Worm (Caenorhabditis elegans): ENCODE measurements around the gene C04F5.2.

C04F5.2 gene

DNA sequence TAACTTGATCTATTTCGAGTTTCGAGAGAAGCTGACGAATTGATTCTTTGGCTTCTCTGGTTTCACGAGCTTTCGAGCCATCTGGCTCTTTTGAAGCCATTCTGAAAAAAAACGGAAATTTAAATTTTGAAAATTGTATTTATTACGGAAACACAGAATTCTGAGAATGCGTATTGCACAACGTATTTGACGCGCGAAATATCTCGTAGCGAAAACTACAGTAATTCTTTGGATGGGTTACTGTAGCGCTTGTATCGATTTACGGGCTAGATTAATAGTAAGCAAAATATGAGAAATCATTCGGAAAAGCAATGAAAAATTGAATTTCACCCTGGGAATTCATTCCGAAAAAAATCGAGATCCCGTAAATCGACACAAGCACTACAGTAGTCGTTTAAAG is 16.7 kb upstream of the C04F5.2 start, which contains the start of gene C04F5.8:
Gene C04F5.8 (minus strand): TSS at position 101 of the 400 bp plus-strand sequence.
- TF ChIP-seq dmd-4 (tag; optimal IDR thresholded peaks at IDR 0.05; ENCODE audit: borderline replicate concordance) = no peak
- TF ChIP-seq zip-5 (tag; optimal IDR thresholded peaks at IDR 0.05) = no peak
- no peak for TF ChIP-seq pax-1 (tag; optimal IDR thresholded peaks at IDR 0.05)
- TF ChIP-seq ref-2 (tag; optimal IDR thresholded peaks at IDR 0.05) = no peak
- no peak for TF ChIP-seq nhr-232 (tag; optimal IDR thresholded peaks at IDR 0.05)
- TF ChIP-seq K09A11.1 (tag; optimal IDR thresholded peaks at IDR 0.05; ENCODE audit: insufficient read depth) = no peak
- no peak for TF ChIP-seq ceh-14 (tag; optimal IDR thresholded peaks at IDR 0.05)
- no peak for TF ChIP-seq ets-4 (tag; optimal IDR thresholded peaks at IDR 0.05)
- TF ChIP-seq C08G9.2 (tag; optimal IDR thresholded peaks at IDR 0.05) = no peak
- no peak for TF ChIP-seq ceh-34 (tag; optimal IDR thresholded peaks at IDR 0.05)

DNA sequence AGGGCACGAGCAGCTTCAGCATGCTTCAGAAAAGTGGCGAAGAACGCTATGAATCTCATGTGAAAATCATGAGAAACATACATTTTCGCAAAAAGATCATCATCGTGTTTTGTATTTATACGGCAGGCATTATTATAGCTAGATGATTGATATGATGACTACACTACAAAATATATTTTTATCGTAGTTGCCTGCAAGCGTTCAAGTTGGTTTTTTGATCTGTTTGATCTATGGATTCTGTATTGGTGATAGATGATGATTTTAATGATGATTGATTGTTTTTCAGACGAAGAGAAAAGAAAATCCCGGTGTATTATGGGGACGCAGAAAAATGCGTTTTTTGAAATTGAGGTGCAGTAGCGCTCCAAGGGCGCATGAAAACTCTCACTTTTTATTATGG is 13.7 kb upstream of the C04F5.2 start, which contains the start of gene ugt-63:
Gene ugt-63 (minus strand): TSS at position 89 of the 400 bp plus-strand sequence.
- TF ChIP-seq hlh-6 (tag; optimal IDR thresholded peaks at IDR 0.05) = no peak
- no peak for TF ChIP-seq ref-2 (tag; optimal IDR thresholded peaks at IDR 0.05)
- TF ChIP-seq mec-3 (tag; optimal IDR thresholded peaks at IDR 0.05; ENCODE audit: borderline replicate concordance) = no peak
- no peak for TF ChIP-seq ceh-30 (tag; optimal IDR thresholded peaks at IDR 0.05)
- no peak for TF ChIP-seq T23F11.4 (GFP tag; optimal IDR thresholded peaks at IDR 0.05)

DNA sequence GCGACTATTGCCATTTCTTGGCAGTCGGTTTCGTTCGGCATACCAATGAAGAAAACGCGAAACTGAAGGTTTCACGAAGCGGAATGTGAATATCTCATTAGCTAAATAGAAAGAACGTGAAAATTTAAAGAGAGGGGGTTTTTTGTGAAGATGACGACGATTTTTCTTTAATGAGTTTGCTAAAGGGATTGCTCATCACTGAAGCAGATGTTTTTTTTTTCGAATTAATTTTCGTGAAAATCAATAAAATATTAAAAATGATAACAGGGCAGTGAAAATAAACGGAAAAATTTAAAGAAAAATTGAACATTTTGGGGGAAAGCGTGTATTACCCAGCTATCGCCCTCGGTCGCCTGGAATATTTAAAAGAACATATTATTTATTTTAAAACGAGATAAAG is 10.9 kb upstream of the C04F5.2 start, which contains the start of gene srab-3:
Gene srab-3 (minus strand): TSS at position 101 of the 400 bp plus-strand sequence.
- TF ChIP-seq ceh-22 (tag; optimal IDR thresholded peaks at IDR 0.05) (no peak), che-1 (tag; optimal IDR thresholded peaks at IDR 0.05) (no peak), pha-2 (tag; optimal IDR thresholded peaks at IDR 0.05) (no peak), pat-9 (tag; optimal IDR thresholded peaks at IDR 0.05) (no peak), Y22D7AL.16 (tag; optimal IDR thresholded peaks at IDR 0.05) (no peak), T23F11.4 (GFP tag; optimal IDR thresholded peaks at IDR 0.05) (no peak)

DNA sequence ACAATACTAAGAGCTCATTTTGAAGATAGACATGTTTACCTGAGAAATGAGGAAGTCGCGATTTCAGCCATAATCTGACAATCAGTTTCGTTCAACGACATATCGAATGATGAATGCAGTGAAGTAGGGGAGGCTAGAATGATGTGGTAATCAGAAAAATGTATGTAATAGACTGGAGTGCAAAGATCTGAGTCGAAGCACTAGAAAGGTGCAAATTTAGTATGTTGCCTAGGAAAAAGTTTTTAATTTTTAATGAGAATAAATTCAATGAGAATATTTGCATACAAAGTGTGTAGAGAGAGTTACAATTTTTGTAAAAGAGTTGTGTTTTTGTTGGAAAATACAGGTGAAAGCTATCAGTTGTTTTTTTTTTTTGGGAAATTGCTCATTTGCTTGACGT is 8.0 kb upstream of the C04F5.2 start, which contains the start of gene srab-2:
Gene srab-2 (minus strand): TSS at position 101 of the 400 bp plus-strand sequence.
- TF ChIP-seq tbx-7 (tag; optimal IDR thresholded peaks at IDR 0.05) (no peak), ttx-3 (tag; optimal IDR thresholded peaks at IDR 0.05) (no peak), fkh-6 (tag; optimal IDR thresholded peaks at IDR 0.05) (no peak), ceh-9 (tag; optimal IDR thresholded peaks at IDR 0.05) (no peak), eyg-1 (tag; optimal IDR thresholded peaks at IDR 0.05) (no peak), ceh-14 (tag; optimal IDR thresholded peaks at IDR 0.05) (no peak), lim-6 (tag; optimal IDR thresholded peaks at IDR 0.05) (no peak), pat-9 (tag; optimal IDR thresholded peaks at IDR 0.05) (no peak)

DNA sequence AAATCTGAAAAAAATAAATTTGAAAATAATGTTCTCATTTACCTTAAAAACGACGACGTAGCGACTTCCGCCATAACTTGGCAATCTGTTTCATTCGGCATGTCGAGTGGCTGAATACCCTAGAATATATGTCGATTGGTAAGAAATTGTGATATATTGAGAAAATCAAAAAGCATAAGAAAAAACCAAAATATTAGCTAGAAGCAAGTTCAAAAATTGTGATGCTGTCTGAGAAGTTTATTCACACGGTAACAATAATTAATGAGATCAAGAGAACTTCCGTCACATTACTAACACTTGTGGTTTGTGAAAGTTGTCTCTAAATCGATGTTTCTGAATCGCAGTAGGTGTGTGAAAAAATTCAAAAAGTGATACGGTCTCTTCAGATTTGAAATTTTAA is 5.1 kb upstream of the C04F5.2 start, which contains the start of gene srab-1:
Gene srab-1 (minus strand): TSS at position 101 of the 400 bp plus-strand sequence.
- TF ChIP-seq hlh-15 (tag; optimal IDR thresholded peaks at IDR 0.05) (no peak), sox-2 (GFP tag; IDR thresholded peaks at IDR 0.05) (no peak), elt-2 (tag; optimal IDR thresholded peaks at IDR 0.05) (no peak), ceh-30 (tag; optimal IDR thresholded peaks at IDR 0.05) (no peak), nhr-232 (tag; optimal IDR thresholded peaks at IDR 0.05) (no peak), C38D4.7 (GFP tag; optimal IDR thresholded peaks at IDR 0.05) (no peak), F13H6.1 (tag; optimal IDR thresholded peaks at IDR 0.05) (no peak), ceh-9 (tag; optimal IDR thresholded peaks at IDR 0.05) (no peak)

DNA sequence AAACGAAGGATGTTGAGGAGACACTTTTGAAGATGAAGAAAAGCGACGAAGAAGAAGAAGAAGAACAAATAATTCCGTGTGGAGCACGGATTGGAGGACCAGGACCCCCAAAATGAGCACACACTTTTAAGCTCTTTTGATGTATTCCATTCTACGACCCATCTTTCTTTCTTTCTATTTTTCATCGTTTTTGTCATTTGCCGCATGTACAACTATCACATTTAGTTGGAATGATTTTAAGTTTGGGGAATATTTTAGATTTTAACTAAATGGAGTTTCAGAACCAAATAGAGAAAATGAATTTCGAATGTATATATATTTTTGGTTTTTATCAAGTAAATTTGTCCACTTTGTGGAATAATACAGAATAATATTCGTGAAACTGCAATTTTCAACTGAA is 2.0 kb upstream of the C04F5.2 start, which contains the start of gene unc-46:
Gene unc-46 (minus strand): TSS at position 101 of the 400 bp plus-strand sequence.
- TF ChIP-seq ztf-16 (tag; optimal IDR thresholded peaks at IDR 0.05) (no peak), unc-3 (GFP tag; conservative IDR thresholded peaks at IDR 0.05) (no peak), unc-3 (tag; optimal IDR thresholded peaks at IDR 0.05) (no peak), K02D7.2 (tag; optimal IDR thresholded peaks at IDR 0.05) (no peak), ceh-9 (tag; optimal IDR thresholded peaks at IDR 0.05) (no peak), pha-2 (tag; optimal IDR thresholded peaks at IDR 0.05) (no peak), ceh-19 (GFP tag; optimal IDR thresholded peaks at IDR 0.05) (no peak), unc-55 (GFP tag; optimal IDR thresholded peaks at IDR 0.05) (no peak), ahr-1 (tag; optimal IDR thresholded peaks at IDR 0.05) (no peak), pat-9 (tag; optimal IDR thresholded peaks at IDR 0.05) (no peak), T23F11.4 (GFP tag; optimal IDR thresholded peaks at IDR 0.05) (no peak), zip-5 (tag; optimal IDR thresholded peaks at IDR 0.05) (no peak), C08G9.2 (tag; optimal IDR thresholded peaks at IDR 0.05) (no peak), mec-3 (tag; optimal IDR thresholded peaks at IDR 0.05; ENCODE audit: borderline replicate concordance) (no peak)
